Fruit fly (Drosophila melanogaster) whole organism, prepupa: ENCODE data around the gene CG31313.

Source experiments
- CG10669 ChIP-seq: fragments of 200-800 bp; sonication (Bioruptor generic); optimal IDR thresholded peaks from 3 replicates; lab custom pipeline; 2018; ENCODE audit warnings: missing biosample characterization, mild to moderate bottlenecking, missing genetic modification characterization, moderate library complexity
- CG11294 ChIP-seq: fragments of 200-800 bp; sonication (Bioruptor generic); IDR thresholded peaks from 2 replicates; pipeline ENCODE4 v1.3.6; 2022; ENCODE audit warnings: missing biosample characterization, missing genetic modification characterization
- CG1621 ChIP-seq: fragments of 200-800 bp; sonication (Bioruptor generic); optimal IDR thresholded peaks from 3 replicates; lab custom pipeline; 2018; ENCODE audit warnings: missing biosample characterization, mild to moderate bottlenecking, missing genetic modification characterization
- CG3032 ChIP-seq: fragments of 200-800 bp; optimal IDR thresholded peaks from 2 replicates; lab custom pipeline; 2019; ENCODE audit warnings: missing biosample characterization, mild to moderate bottlenecking, missing genetic modification characterization, moderate library complexity
- CG32006 ChIP-seq: fragments of 200-800 bp; sonication (Bioruptor generic); optimal IDR thresholded peaks from 3 replicates; lab custom pipeline; 2017; ENCODE audit warnings: missing biosample characterization, mild to moderate bottlenecking, missing genetic modification characterization
- CG6276 ChIP-seq: fragments of 200-800 bp; sonication (Bioruptor generic); optimal IDR thresholded peaks from 2 replicates; lab custom pipeline; 2017; ENCODE audit warnings: missing biosample characterization, mild to moderate bottlenecking, missing genetic modification characterization
- CG6808 ChIP-seq: fragments of 200-800 bp; sonication (Bioruptor generic); optimal IDR thresholded peaks from 3 replicates; lab custom pipeline; 2017; ENCODE audit warnings: missing biosample characterization, missing genetic modification characterization, mild to moderate bottlenecking, moderate library complexity, missing genetic modification reagents
- CG9139 ChIP-seq: fragments of 200-800 bp; sonication (Bioruptor generic); optimal IDR thresholded peaks from 3 replicates; lab custom pipeline; 2017; ENCODE audit warnings: missing biosample characterization, mild to moderate bottlenecking, missing genetic modification characterization
- Gug ChIP-seq: fragments of 200-800 bp; sonication (Bioruptor generic); IDR thresholded peaks from 2 replicates; pipeline ENCODE4 v1.3.6; 2022; ENCODE audit warnings: missing biosample characterization, missing genetic modification characterization
- Hr4 ChIP-seq: fragments of 200-800 bp; sonication (Bioruptor generic); optimal IDR thresholded peaks from 3 replicates; lab custom pipeline; 2016; ENCODE audit warnings: missing biosample characterization, missing genetic modification characterization
- OdsH ChIP-seq: fragments of 200-800 bp; sonication (Bioruptor generic); optimal IDR thresholded peaks from 3 replicates; lab custom pipeline; 2016; ENCODE audit warnings: missing biosample characterization, missing genetic modification characterization
- eg ChIP-seq: fragments of 200-800 bp; sonication (Bioruptor generic); IDR thresholded peaks from 3 replicates; pipeline ENCODE4 v1.3.6; 2022; ENCODE audit warnings: missing biosample characterization, missing genetic modification characterization
- fkh ChIP-seq: fragments of 200-800 bp; sonication (Bioruptor generic); optimal IDR thresholded peaks from 3 replicates; lab custom pipeline; 2017; ENCODE audit warnings: missing biosample characterization, mild to moderate bottlenecking, missing genetic modification characterization, moderate library complexity
- pdm3 ChIP-seq: fragments of 200-800 bp; sonication (Bioruptor generic); optimal IDR thresholded peaks from 3 replicates; lab custom pipeline; 2016; ENCODE audit warnings: missing biosample characterization, missing genetic modification characterization
- spab ChIP-seq: fragments of 200-800 bp; sonication (Bioruptor generic); optimal IDR thresholded peaks from 2 replicates; lab custom pipeline; 2017; ENCODE audit warnings: missing biosample characterization, mild to moderate bottlenecking, missing genetic modification characterization, missing genetic modification reagents
- ss ChIP-seq, 2 experiments: fragments of 200-800 bp; sonication (Bioruptor generic); optimal IDR thresholded peaks; 2 replicates in 1 of 2; 3 replicates in 1 of 2; lab custom pipeline; 2017 to 2018; ENCODE audit warnings: mild to moderate bottlenecking in 2 of 2, missing biosample characterization in 2 of 2, missing genetic modification characterization in 2 of 2, moderate library complexity in 1 of 2
- svp ChIP-seq: fragments of 200-800 bp; sonication (Bioruptor generic); peaks from one replicate; lab custom pipeline; 2016; ENCODE audit warnings: missing biosample characterization, missing genetic modification characterization
- vri ChIP-seq: fragments of 200-800 bp; sonication (Bioruptor generic); optimal IDR thresholded peaks from 3 replicates; lab custom pipeline; 2016; ENCODE audit warnings: missing biosample characterization, mild to moderate bottlenecking, missing genetic modification characterization

Gene CG31313

DNA sequence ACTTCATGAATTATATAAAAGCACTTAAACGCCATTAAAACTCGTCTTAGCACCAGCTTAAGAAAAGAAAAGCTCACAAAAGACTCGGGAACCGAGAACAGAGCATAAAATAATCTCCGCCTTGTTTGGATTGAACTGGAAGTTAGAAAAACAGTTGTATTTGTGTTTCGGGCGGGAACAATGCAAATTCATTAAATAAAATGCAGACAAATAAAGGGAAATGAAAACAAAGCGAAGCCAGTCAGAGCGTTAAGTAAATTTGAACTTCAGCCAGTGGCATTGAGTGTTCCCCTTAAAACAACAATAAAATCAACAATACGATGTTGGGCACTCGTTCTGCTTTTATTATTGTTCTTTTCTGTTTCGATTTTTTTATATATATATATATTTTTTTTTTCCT is 40.6 kb downstream of the CG31313 start:
- TF ChIP-seq CG6808 (no peak), fkh (GFP tag; lab: Kevin White, UChicago) (peak; percentile 65), CG10669 (GFP tag; lab: Kevin White, UChicago) (no peak)

DNA sequence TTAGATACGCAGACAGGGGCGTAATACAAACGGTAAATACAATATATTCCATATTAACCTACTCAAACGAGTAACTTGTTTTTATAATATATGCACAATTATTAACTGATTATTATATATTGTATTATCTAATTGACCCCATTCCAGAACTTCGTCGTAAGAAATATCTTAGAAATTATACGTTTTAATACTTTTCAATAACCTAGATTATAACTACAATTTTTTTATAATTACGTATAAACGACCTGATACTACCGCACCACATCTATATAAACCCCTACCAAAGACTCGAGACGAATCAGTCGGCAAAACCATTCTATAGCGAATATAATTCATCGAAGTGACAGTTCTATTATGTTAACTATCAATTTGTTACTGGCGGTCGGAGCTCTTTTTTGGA is 46.5 kb downstream of the CG31313 start, which contains the start of gene Cyp313a1:
Gene Cyp313a1 (plus strand): TSS at position 301 of the 400 bp plus-strand sequence.
- TF ChIP-seq eg (GFP tag; lab: Robert Waterston, UW) (no peak), CG6276 (GFP tag; lab: Kevin White, UChicago) (no peak), Hr4 (no peak), CG10669 (GFP tag; lab: Kevin White, UChicago) (no peak), OdsH (GFP tag; lab: Kevin White, UChicago) (no peak), vri (GFP tag; lab: Kevin White, UChicago) (no peak), CG11294 (GFP tag; lab: Robert Waterston, UW) (no peak)

DNA sequence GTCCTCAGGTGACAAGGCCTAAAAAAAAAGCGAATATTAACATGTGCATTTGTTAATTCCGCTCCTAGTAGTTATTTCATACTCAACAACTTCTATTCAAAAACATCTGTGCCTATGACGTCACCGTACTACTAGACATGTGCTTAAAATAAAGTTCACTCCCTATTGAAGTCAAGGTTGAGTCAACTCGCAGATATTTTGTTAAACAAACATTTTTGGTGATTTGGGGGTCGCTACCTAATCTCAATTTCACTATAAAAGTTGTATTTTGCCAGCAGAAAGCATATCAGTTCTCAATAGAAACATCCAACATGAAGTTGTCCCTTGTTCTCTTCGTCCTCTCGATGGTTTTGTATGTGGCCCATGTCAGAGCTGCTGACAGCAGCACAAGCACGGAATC is 50.5 kb downstream of the CG31313 start, which contains the start of gene CG34273:
Gene CG34273 (plus strand): TSS at position 301 of the 400 bp plus-strand sequence.
- TF ChIP-seq CG9139 (GFP tag; lab: Kevin White, UChicago), result no peak
- TF ChIP-seq CG3032, result no peak
- TF ChIP-seq CG6276 (GFP tag; lab: Kevin White, UChicago), result no peak
- no peak for TF ChIP-seq svp (GFP tag; lab: Kevin White, UChicago)
- no peak for TF ChIP-seq pdm3 (GFP tag; lab: Kevin White, UChicago)
- no peak for TF ChIP-seq spab (GFP tag; lab: Kevin White, UChicago)
- no peak for TF ChIP-seq Gug
- TF ChIP-seq ss (GFP tag; optimal IDR thresholded peaks at IDR 0.05; lab: Kevin White, UChicago), result no peak
- no peak for TF ChIP-seq CG1621 (tag; lab: Kevin White, UChicago)
- TF ChIP-seq fkh (GFP tag; lab: Kevin White, UChicago), result no peak
- no peak for TF ChIP-seq CG32006 (GFP tag; lab: Kevin White, UChicago)
- TF ChIP-seq, all 60 proteins: peak for 0
